Fruit fly (Drosophila melanogaster) whole organism, prepupa: ENCODE results near the gene CG33124.

Experiments
- Blimp-1 ChIP-seq: fragments of 200-800 bp; sonication (Bioruptor generic); optimal IDR thresholded peaks from 3 replicates; lab custom pipeline; 2017; ENCODE audit warnings: missing biosample characterization, missing genetic modification characterization, mild to moderate bottlenecking, moderate library complexity, missing genetic modification reagents
- CG10631 ChIP-seq: fragments of 200-800 bp; sonication (Bioruptor generic); optimal IDR thresholded peaks from 2 replicates; lab custom pipeline; 2016; ENCODE audit warnings: missing biosample characterization, missing genetic modification characterization
- CG10669 ChIP-seq: fragments of 200-800 bp; sonication (Bioruptor generic); optimal IDR thresholded peaks from 3 replicates; lab custom pipeline; 2018; ENCODE audit warnings: missing biosample characterization, mild to moderate bottlenecking, missing genetic modification characterization, moderate library complexity
- CG11294 ChIP-seq: fragments of 200-800 bp; sonication (Bioruptor generic); IDR thresholded peaks from 2 replicates; pipeline ENCODE4 v1.3.6; 2022; ENCODE audit warnings: missing biosample characterization, missing genetic modification characterization
- CG11762 ChIP-seq: fragments of 200-800 bp; sonication (Bioruptor generic); optimal IDR thresholded peaks from 3 replicates; lab custom pipeline; 2016; ENCODE audit warnings: missing biosample characterization, missing genetic modification characterization; ENCODE audit not compliant: insufficient read depth
- CG11902 ChIP-seq: fragments of 200-800 bp; sonication (Bioruptor generic); optimal IDR thresholded peaks from 3 replicates; lab custom pipeline; 2016; ENCODE audit warnings: missing biosample characterization, missing genetic modification characterization
- CG15336 ChIP-seq: fragments of 200-800 bp; sonication (Bioruptor generic); IDR thresholded peaks from 2 replicates; pipeline ENCODE4 v1.3.6; 2022; ENCODE audit warnings: missing biosample characterization, missing genetic modification characterization
- CG1621 ChIP-seq: fragments of 200-800 bp; sonication (Bioruptor generic); optimal IDR thresholded peaks from 3 replicates; lab custom pipeline; 2018; ENCODE audit warnings: missing biosample characterization, mild to moderate bottlenecking, missing genetic modification characterization
- CG3032 ChIP-seq: fragments of 200-800 bp; optimal IDR thresholded peaks from 2 replicates; lab custom pipeline; 2019; ENCODE audit warnings: missing biosample characterization, mild to moderate bottlenecking, missing genetic modification characterization, moderate library complexity
- CG31627 ChIP-seq: fragments of 200-800 bp; sonication (Bioruptor generic); optimal IDR thresholded peaks from 3 replicates; lab custom pipeline; 2016; ENCODE audit warnings: missing biosample characterization, missing genetic modification characterization
- CG32006 ChIP-seq: fragments of 200-800 bp; sonication (Bioruptor generic); optimal IDR thresholded peaks from 3 replicates; lab custom pipeline; 2017; ENCODE audit warnings: missing biosample characterization, mild to moderate bottlenecking, missing genetic modification characterization
- CG34406 ChIP-seq: fragments of 200-800 bp; sonication (Bioruptor generic); optimal IDR thresholded peaks from 3 replicates; lab custom pipeline; 2016; ENCODE audit warnings: missing biosample characterization, missing genetic modification characterization
- CG3919 ChIP-seq: fragments of 200-800 bp; sonication (Bioruptor generic); optimal IDR thresholded peaks from 3 replicates; lab custom pipeline; 2016; ENCODE audit warnings: missing biosample characterization, missing genetic modification characterization
- CG4318 ChIP-seq: fragments of 200-800 bp; sonication (Bioruptor generic); optimal IDR thresholded peaks from 3 replicates; lab custom pipeline; 2017; ENCODE audit warnings: missing biosample characterization, mild to moderate bottlenecking, missing genetic modification characterization
- CG6276 ChIP-seq: fragments of 200-800 bp; sonication (Bioruptor generic); optimal IDR thresholded peaks from 2 replicates; lab custom pipeline; 2017; ENCODE audit warnings: missing biosample characterization, mild to moderate bottlenecking, missing genetic modification characterization
- CG6792 ChIP-seq: fragments of 200-800 bp; sonication (Bioruptor generic); optimal IDR thresholded peaks from 3 replicates; lab custom pipeline; 2016; ENCODE audit warnings: missing biosample characterization, missing genetic modification characterization
- CG6808 ChIP-seq: fragments of 200-800 bp; sonication (Bioruptor generic); optimal IDR thresholded peaks from 3 replicates; lab custom pipeline; 2017; ENCODE audit warnings: missing biosample characterization, missing genetic modification characterization, mild to moderate bottlenecking, moderate library complexity, missing genetic modification reagents
- CG7368 ChIP-seq: fragments of 200-800 bp; sonication (Bioruptor generic); optimal IDR thresholded peaks from 3 replicates; lab custom pipeline; 2016; ENCODE audit warnings: missing biosample characterization, missing genetic modification characterization
- CG8119 ChIP-seq: fragments of 200-800 bp; sonication (Bioruptor generic); IDR thresholded peaks from 3 replicates; pipeline ENCODE4 v1.3.6; 2022; ENCODE audit warnings: missing biosample characterization, missing genetic modification characterization
- CG8319 ChIP-seq: fragments of 200-800 bp; sonication (Bioruptor generic); optimal IDR thresholded peaks from 3 replicates; lab custom pipeline; 2016; ENCODE audit warnings: missing biosample characterization, missing genetic modification characterization
- CG8632 ChIP-seq: fragments of 200-800 bp; sonication (Bioruptor generic); optimal IDR thresholded peaks from 3 replicates; lab custom pipeline; 2016; ENCODE audit warnings: missing biosample characterization, missing genetic modification characterization
- Eip75B ChIP-seq: fragments of 200-800 bp; sonication (Bioruptor generic); optimal IDR thresholded peaks from 3 replicates; lab custom pipeline; 2016; ENCODE audit warnings: missing biosample characterization, missing genetic modification characterization
- Eip93F ChIP-seq: fragments of 200-800 bp; sonication (Bioruptor generic); optimal IDR thresholded peaks from 2 replicates; lab custom pipeline; 2016; ENCODE audit warnings: missing biosample characterization, mild to moderate bottlenecking, missing genetic modification characterization
- Ets21C ChIP-seq: fragments of 200-800 bp; sonication (Bioruptor generic); optimal IDR thresholded peaks from 3 replicates; lab custom pipeline; 2016; ENCODE audit warnings: missing biosample characterization, missing genetic modification characterization
- Gug ChIP-seq: fragments of 200-800 bp; sonication (Bioruptor generic); IDR thresholded peaks from 2 replicates; pipeline ENCODE4 v1.3.6; 2022; ENCODE audit warnings: missing biosample characterization, missing genetic modification characterization
- Hr39 ChIP-seq: fragments of 200-800 bp; sonication (Bioruptor generic); optimal IDR thresholded peaks from 2 replicates; lab custom pipeline; 2016; ENCODE audit warnings: missing biosample characterization, missing genetic modification characterization
- Hr4 ChIP-seq: fragments of 200-800 bp; sonication (Bioruptor generic); optimal IDR thresholded peaks from 3 replicates; lab custom pipeline; 2016; ENCODE audit warnings: missing biosample characterization, missing genetic modification characterization
- Lpt ChIP-seq: fragments of 200-800 bp; sonication (Bioruptor generic); optimal IDR thresholded peaks from 3 replicates; lab custom pipeline; 2016; ENCODE audit warnings: missing biosample characterization, missing genetic modification characterization
- Met ChIP-seq: fragments of 200-800 bp; sonication (Bioruptor generic); optimal IDR thresholded peaks from 3 replicates; lab custom pipeline; 2016; ENCODE audit warnings: missing biosample characterization, missing genetic modification characterization
- OdsH ChIP-seq: fragments of 200-800 bp; sonication (Bioruptor generic); optimal IDR thresholded peaks from 3 replicates; lab custom pipeline; 2016; ENCODE audit warnings: missing biosample characterization, missing genetic modification characterization
- Sox14 ChIP-seq: fragments of 200-800 bp; sonication (Bioruptor generic); optimal IDR thresholded peaks from 3 replicates; lab custom pipeline; 2016; ENCODE audit warnings: missing biosample characterization, missing genetic modification characterization
- Sox15 ChIP-seq: fragments of 200-800 bp; sonication (Bioruptor generic); optimal IDR thresholded peaks from 3 replicates; lab custom pipeline; 2016; ENCODE audit warnings: missing biosample characterization, missing genetic modification characterization
- achi ChIP-seq: fragments of 200-800 bp; sonication (Bioruptor generic); optimal IDR thresholded peaks from 3 replicates; lab custom pipeline; 2016; ENCODE audit warnings: missing biosample characterization, missing genetic modification characterization
- dac ChIP-seq: fragments of 200-800 bp; sonication (Bioruptor generic); optimal IDR thresholded peaks from 2 replicates; lab custom pipeline; 2017; ENCODE audit warnings: missing biosample characterization, mild to moderate bottlenecking, missing genetic modification characterization
- eg ChIP-seq: fragments of 200-800 bp; sonication (Bioruptor generic); IDR thresholded peaks from 3 replicates; pipeline ENCODE4 v1.3.6; 2022; ENCODE audit warnings: missing biosample characterization, missing genetic modification characterization
- esn ChIP-seq: fragments of 200-800 bp; sonication (Bioruptor generic); optimal IDR thresholded peaks from 2 replicates; lab custom pipeline; 2016; ENCODE audit warnings: missing biosample characterization, mild to moderate bottlenecking, missing genetic modification characterization, moderate library complexity
- fd59A ChIP-seq: fragments of 200-800 bp; sonication (Bioruptor generic); optimal IDR thresholded peaks from 2 replicates; lab custom pipeline; 2017; ENCODE audit warnings: missing biosample characterization, mild to moderate bottlenecking, missing genetic modification characterization, missing genetic modification reagents
- fd85E ChIP-seq: fragments of 200-800 bp; sonication (Bioruptor generic); optimal IDR thresholded peaks from 3 replicates; lab custom pipeline; 2016; ENCODE audit warnings: missing biosample characterization, missing genetic modification characterization
- fkh ChIP-seq: fragments of 200-800 bp; sonication (Bioruptor generic); optimal IDR thresholded peaks from 3 replicates; lab custom pipeline; 2017; ENCODE audit warnings: missing biosample characterization, mild to moderate bottlenecking, missing genetic modification characterization, moderate library complexity
- net ChIP-seq: fragments of 200-800 bp; sonication (Bioruptor generic); optimal IDR thresholded peaks from 3 replicates; lab custom pipeline; 2016; ENCODE audit warnings: missing biosample characterization, missing genetic modification characterization
- salr ChIP-seq, 2 experiments: fragments of 200-800 bp; sonication (Bioruptor generic); optimal IDR thresholded peaks; 3 replicates each; lab custom pipeline; 2016 to 2018; ENCODE audit warnings: missing biosample characterization in 2 of 2, missing genetic modification characterization in 2 of 2, mild to moderate bottlenecking in 1 of 2
- spab ChIP-seq: fragments of 200-800 bp; sonication (Bioruptor generic); optimal IDR thresholded peaks from 2 replicates; lab custom pipeline; 2017; ENCODE audit warnings: missing biosample characterization, mild to moderate bottlenecking, missing genetic modification characterization, missing genetic modification reagents
- ss ChIP-seq, 2 experiments: fragments of 200-800 bp; sonication (Bioruptor generic); optimal IDR thresholded peaks; 2 replicates in 1 of 2; 3 replicates in 1 of 2; lab custom pipeline; 2017 to 2018; ENCODE audit warnings: mild to moderate bottlenecking in 2 of 2, missing biosample characterization in 2 of 2, missing genetic modification characterization in 2 of 2, moderate library complexity in 1 of 2
- svp ChIP-seq: fragments of 200-800 bp; sonication (Bioruptor generic); peaks from one replicate; lab custom pipeline; 2016; ENCODE audit warnings: missing biosample characterization, missing genetic modification characterization

Gene CG33124

dm6 chr2L:2189100-2189499 lies 19.8 kb downstream of the CG33124 start (continued):
- TF ChIP-seq CG10669 (peak; percentile 53), ss (GFP tag; optimal IDR thresholded peaks at IDR 0.05; lab: Kevin White, UChicago) (no peak), Ets21C (peak; percentile 75), fd59A (GFP tag; lab: Kevin White, UChicago) (no peak), CG8632 (GFP tag; lab: Kevin White, UChicago) (peak; percentile 56), CG10631 (GFP tag; lab: Kevin White, UChicago) (peak; percentile 68), Sox15 (GFP tag; lab: Kevin White, UChicago) (peak; percentile 63), CG11294 (0 out of 2 replicates have a peak, but pooled peaks have one; percentile 19)

- TF ChIP-seq Sox15 (GFP tag; lab: Kevin White, UChicago) (no peak), CG31627 (GFP tag; lab: Kevin White, UChicago) (no peak), CG4318 (GFP tag; lab: Kevin White, UChicago) (no peak), Hr39 (GFP tag; lab: Kevin White, UChicago) (no peak), salr (GFP tag; optimal IDR thresholded peaks at IDR 0.05; lab: Kevin White, UChicago) (no peak), CG6276 (GFP tag; lab: Kevin White, UChicago) (no peak), OdsH (GFP tag; lab: Kevin White, UChicago) (no peak), Eip93F (GFP tag; lab: Kevin White, UChicago) (no peak), CG32006 (no peak), CG6808 (GFP tag; lab: Kevin White, UChicago) (no peak), Eip75B (GFP tag; lab: Kevin White, UChicago) (no peak), ss (GFP tag; optimal IDR thresholded peaks at IDR 0.05; lab: Kevin White, UChicago) (no peak), Lpt (no peak), fd85E (GFP tag; lab: Kevin White, UChicago) (no peak), CG10631 (GFP tag; lab: Kevin White, UChicago) (no peak), spab (GFP tag; lab: Kevin White, UChicago) (no peak), CG8632 (GFP tag; lab: Kevin White, UChicago) (no peak), CG3919 (no peak), CG8319 (no peak), CG1621 (tag; lab: Kevin White, UChicago) (no peak)
These were observed 21.5 kb downstream of the CG33124 start for dm6 chr2L:2187411-2187810.

dm6 chr2L:2185373-2185772 lies 23.5 kb downstream of the CG33124 start:
- TF ChIP-seq Eip75B (GFP tag; lab: Kevin White, UChicago) (peak; percentile 39), CG10669 (no peak), fkh (GFP tag; lab: Kevin White, UChicago) (no peak), CG6792 (peak; percentile 54), Sox14 (GFP tag; lab: Kevin White, UChicago) (peak; percentile 42), OdsH (GFP tag; lab: Kevin White, UChicago) (peak; percentile 64), Gug (GFP tag; lab: Robert Waterston, UW) (0 out of 2 replicates have a peak, but pooled peaks have one; percentile 12), Hr4 (GFP tag; lab: Kevin White, UChicago) (peak; percentile 47), CG7368 (GFP tag; lab: Kevin White, UChicago) (peak; percentile 8), Met (GFP tag; lab: Kevin White, UChicago) (peak; percentile 48), achi (peak; percentile 57), Hr39 (GFP tag; lab: Kevin White, UChicago) (peak; percentile 19), CG15336 (GFP tag; lab: Robert Waterston, UW) (peak; percentile 45; the same call in 1 of the 2 replicates), CG4318 (GFP tag; lab: Kevin White, UChicago) (peak; percentile 67), Blimp-1 (GFP tag; lab: Kevin White, UChicago) (no peak), CG3919 (peak; percentile 40), CG31627 (GFP tag; lab: Kevin White, UChicago) (peak; percentile 14), CG6276 (GFP tag; lab: Kevin White, UChicago) (peak; percentile 66), ss (GFP tag; optimal IDR thresholded peaks at IDR 0.05; lab: Kevin White, UChicago) (no peak), CG8632 (GFP tag; lab: Kevin White, UChicago) (peak; percentile 42), CG11762 (GFP tag; lab: Kevin White, UChicago) (peak; percentile 2), eg (peak; percentile 7; the same call in 1 of the 3 replicates), CG32006 (peak; percentile 87), CG34406 (peak; percentile 53), CG8119 (GFP tag; lab: Robert Waterston, UW) (peak; percentile 69), CG8319 (peak; percentile 8), CG3032 (no peak), esn (GFP tag; lab: Kevin White, UChicago) (peak; percentile 53), CG11902 (GFP tag; lab: Kevin White, UChicago) (peak; percentile 33), CG1621 (tag; lab: Kevin White, UChicago) (no peak), dac (GFP tag; lab: Kevin White, UChicago) (peak; percentile 47), spab (GFP tag; lab: Kevin White, UChicago) (no peak), net (GFP tag; lab: Kevin White, UChicago) (no peak), CG10631 (GFP tag; lab: Kevin White, UChicago) (peak; percentile 47), CG11294 (0 out of 2 replicates have a peak, but pooled peaks have one; percentile 27), svp (GFP tag; lab: Kevin White, UChicago) (peak; percentile 62)
